Worm (Caenorhabditis elegans): ENCODE data around the gene frpr-9.

The frpr-9 gene

DNA sequence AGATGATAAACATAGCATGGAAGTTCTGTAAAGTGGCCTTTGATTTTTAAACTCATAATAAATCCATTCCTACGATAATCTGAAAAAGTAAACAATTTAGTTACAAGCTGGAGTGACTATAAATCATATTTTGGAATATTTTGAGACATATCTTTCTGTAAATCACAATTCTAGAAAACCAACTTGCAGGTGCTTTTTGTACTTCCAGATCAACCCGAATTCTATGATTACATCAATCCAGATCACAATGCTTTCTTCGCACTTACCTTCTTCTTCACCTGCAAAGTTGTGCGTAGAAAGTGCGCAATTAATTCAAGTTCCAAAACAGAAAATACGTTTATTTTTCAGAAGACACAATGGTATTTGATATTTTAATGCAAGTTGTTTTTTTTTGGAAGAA lies 22.9 kb downstream of the frpr-9 start:
- TF ChIP-seq mdl-1 (tag; optimal IDR thresholded peaks at IDR 0.05) (no peak), nhr-12 (tag; optimal IDR thresholded peaks at IDR 0.05) (no peak), unc-55 (GFP tag; optimal IDR thresholded peaks at IDR 0.05) (no peak), snpc-4 (tag; optimal IDR thresholded peaks at IDR 0.05) (no peak), nhr-21 (tag; optimal IDR thresholded peaks at IDR 0.05) (no peak), peb-1 (tag; optimal IDR thresholded peaks at IDR 0.05) (no peak), gmeb-1 (tag; optimal IDR thresholded peaks at IDR 0.05) (no peak), ceh-16 (tag; optimal IDR thresholded peaks at IDR 0.05) (no peak), ceh-82 (tag; optimal IDR thresholded peaks at IDR 0.05) (no peak), crh-2 (tag; optimal IDR thresholded peaks at IDR 0.05) (no peak), lin-13 (GFP tag; optimal IDR thresholded peaks at IDR 0.05) (no peak), zag-1 (tag; optimal IDR thresholded peaks at IDR 0.05) (no peak), ama-1 (optimal IDR thresholded peaks at IDR 0.05) (no peak), elt-3 (tag; optimal IDR thresholded peaks at IDR 0.05) (no peak), nhr-10 (tag; optimal IDR thresholded peaks at IDR 0.05) (no peak), unc-62 (GFP tag; optimal IDR thresholded peaks at IDR 0.05) (no peak)

DNA sequence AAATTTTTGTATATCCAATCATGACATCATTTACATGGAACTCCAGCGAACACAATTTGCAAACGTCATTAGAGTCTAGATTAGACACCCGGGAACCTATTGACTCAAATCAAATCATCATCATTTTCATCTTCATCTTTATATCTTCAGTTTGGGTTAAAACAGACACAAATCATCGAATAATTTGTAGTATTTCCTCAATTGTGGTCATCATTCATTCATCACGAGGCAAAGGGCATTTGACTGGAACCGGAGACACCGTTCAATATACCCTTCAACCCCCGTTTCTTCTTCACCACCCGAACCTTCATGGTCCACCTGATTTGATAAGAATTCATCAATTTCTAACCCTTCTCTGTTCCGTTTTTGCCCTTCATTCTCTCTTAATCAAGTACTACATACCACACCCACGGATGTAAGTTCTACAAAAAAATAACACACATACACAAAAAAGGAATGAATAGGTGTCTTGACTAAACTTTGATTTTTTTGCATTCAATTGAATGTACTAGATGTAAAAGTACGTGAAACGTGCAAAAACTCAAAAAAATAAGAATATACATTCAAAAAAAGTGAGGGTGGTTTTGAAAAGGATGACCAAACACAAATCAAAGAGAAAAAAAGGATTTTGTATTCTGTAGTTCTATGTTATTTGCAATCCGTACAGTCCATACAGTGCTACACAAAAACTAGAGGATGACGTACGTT lies 25.1 kb downstream of the frpr-9 start:
- TF ChIP-seq mab-5 (tag; optimal IDR thresholded peaks at IDR 0.05) (no peak), C34F6.9 (tag; optimal IDR thresholded peaks at IDR 0.05) (no peak), sma-3 (GFP tag; optimal IDR thresholded peaks at IDR 0.05) (peak; percentile 57), unc-39 (tag; optimal IDR thresholded peaks at IDR 0.05) (no peak), unc-55 (GFP tag; optimal IDR thresholded peaks at IDR 0.05) (no peak), alr-1 (tag; optimal IDR thresholded peaks at IDR 0.05) (no peak), nhr-11 (tag; optimal IDR thresholded peaks at IDR 0.05) (no peak), sma-9 (GFP tag; optimal IDR thresholded peaks at IDR 0.05) (peak; percentile 69), sma-9 (tag; optimal IDR thresholded peaks at IDR 0.05) (no peak)

DNA sequence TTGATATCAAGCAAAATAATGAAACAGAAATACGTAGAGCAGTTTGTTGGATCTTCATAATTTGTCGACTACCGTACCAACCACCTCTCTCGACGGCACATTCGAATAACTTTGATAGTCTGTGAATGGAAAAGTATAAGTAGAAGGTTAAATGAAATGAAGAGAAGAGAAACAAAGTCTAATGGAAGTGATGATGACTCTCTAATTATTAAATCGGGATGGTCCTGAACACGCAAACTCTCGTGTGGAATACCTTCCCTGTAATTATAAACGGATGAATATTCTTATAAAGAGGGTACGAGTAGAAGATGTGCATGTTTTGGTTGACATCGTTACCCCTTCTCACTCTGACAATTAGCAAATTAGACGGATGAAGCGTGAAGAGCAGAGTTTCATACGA lies 30.9 kb downstream of the frpr-9 start, which contains the start of the genes C13G3.12 and hot-6:
Gene C13G3.12, minus strand, starts transcription at position 101 of the 400 bp plus-strand sequence.
Gene hot-6, minus strand, starts transcription at position 121 of the 400 bp plus-strand sequence.
- TF ChIP-seq mdl-1 (tag; optimal IDR thresholded peaks at IDR 0.05) (no peak), alr-1 (tag; optimal IDR thresholded peaks at IDR 0.05) (no peak), snpc-4 (tag; optimal IDR thresholded peaks at IDR 0.05) (no peak), mab-5 (tag; optimal IDR thresholded peaks at IDR 0.05) (no peak), lin-11 (tag; optimal IDR thresholded peaks at IDR 0.05) (no peak), nhr-23 (tag; optimal IDR thresholded peaks at IDR 0.05) (no peak), lin-13 (GFP tag; optimal IDR thresholded peaks at IDR 0.05) (no peak), R02D3.7 (tag; optimal IDR thresholded peaks at IDR 0.05) (no peak), nhr-77 (tag; optimal IDR thresholded peaks at IDR 0.05) (no peak), nhr-25 (tag; optimal IDR thresholded peaks at IDR 0.05) (no peak), zag-1 (tag; optimal IDR thresholded peaks at IDR 0.05) (no peak), crh-2 (tag; optimal IDR thresholded peaks at IDR 0.05) (no peak), nhr-6 (tag; optimal IDR thresholded peaks at IDR 0.05) (no peak), nhr-12 (tag; optimal IDR thresholded peaks at IDR 0.05) (no peak), unc-39 (tag; optimal IDR thresholded peaks at IDR 0.05) (no peak), C34F6.9 (tag; optimal IDR thresholded peaks at IDR 0.05) (no peak), ceh-82 (tag; optimal IDR thresholded peaks at IDR 0.05) (no peak), ztf-4 (tag; optimal IDR thresholded peaks at IDR 0.05) (no peak), peb-1 (tag; optimal IDR thresholded peaks at IDR 0.05) (no peak), skn-1 (tag; optimal IDR thresholded peaks at IDR 0.05) (no peak)

DNA sequence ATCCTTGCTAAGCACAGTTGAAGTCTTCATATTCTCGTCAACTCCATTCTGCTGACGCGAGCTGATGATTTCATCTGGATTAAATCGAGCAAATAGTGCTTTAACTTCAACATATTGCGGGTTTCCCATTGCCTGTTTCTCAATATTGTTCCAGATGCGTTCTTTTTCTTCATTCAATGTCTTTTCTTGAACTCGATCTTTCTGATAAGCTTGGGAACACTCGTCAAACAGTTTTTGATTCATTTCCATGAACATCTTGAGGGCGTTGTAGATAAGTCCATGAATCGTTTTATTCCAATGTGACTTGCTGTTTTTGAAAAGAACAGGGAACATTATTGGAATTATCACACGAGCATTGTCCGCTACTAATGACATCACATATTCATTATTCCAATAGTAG lies 35.9 kb downstream of the frpr-9 start:
- TF ChIP-seq R02D3.7 (tag; optimal IDR thresholded peaks at IDR 0.05) (no peak), crh-2 (tag; optimal IDR thresholded peaks at IDR 0.05) (no peak), ama-1 (optimal IDR thresholded peaks at IDR 0.05) (no peak), nhr-12 (tag; optimal IDR thresholded peaks at IDR 0.05) (no peak), ZK546.5 (tag; optimal IDR thresholded peaks at IDR 0.05) (no peak), unc-39 (tag; optimal IDR thresholded peaks at IDR 0.05) (no peak), sem-4 (tag; optimal IDR thresholded peaks at IDR 0.05) (no peak), gmeb-1 (tag; optimal IDR thresholded peaks at IDR 0.05) (no peak), peb-1 (tag; optimal IDR thresholded peaks at IDR 0.05) (no peak), C34F6.9 (tag; optimal IDR thresholded peaks at IDR 0.05) (no peak), aly-2 (tag; optimal IDR thresholded peaks at IDR 0.05) (no peak), nhr-237 (tag; optimal IDR thresholded peaks at IDR 0.05) (no peak), ztf-11 (tag; optimal IDR thresholded peaks at IDR 0.05) (no peak), blmp-1 (tag; optimal IDR thresholded peaks at IDR 0.05; ENCODE audit: insufficient read depth) (no peak)

Measured in whole organism, L2 larva.